Fruit fly (Drosophila melanogaster): ENCODE data around the gene CG16713.
A peak's percentile ranks its signal among the peaks of the same experiment; 100 is the strongest.

DNA sequence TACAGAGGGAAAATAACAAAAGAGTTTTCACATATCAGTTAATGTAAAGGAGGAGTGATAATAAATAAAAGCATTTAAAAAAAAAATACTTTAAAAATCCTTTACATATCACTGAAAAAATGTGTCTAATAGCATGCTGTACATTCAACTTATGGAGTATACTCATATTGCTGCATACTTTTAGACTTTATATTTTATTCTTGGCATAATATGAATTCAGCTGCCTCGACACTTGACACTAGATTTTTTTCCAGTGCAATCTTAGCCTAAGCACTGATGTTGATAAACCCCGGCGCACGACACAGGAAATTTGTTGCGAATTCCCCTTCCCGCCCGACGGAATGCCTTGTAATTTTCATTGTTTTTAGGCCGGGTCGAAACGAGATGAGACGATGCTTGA, 45.2 kb upstream of the CG16713 start:
- TF ChIP-seq lmd (GFP tag; IDR thresholded peaks at IDR 0.05) (peak; percentile 11; the same call in 1 of the 2 replicates), CG4424 (GFP tag; optimal IDR thresholded peaks at IDR 0.05) (no peak), CG12104 (GFP tag; optimal IDR thresholded peaks at IDR 0.05) (no peak), wek (GFP tag; optimal IDR thresholded peaks at IDR 0.05) (no peak), psq (GFP tag; optimal IDR thresholded peaks at IDR 0.05) (no peak), chinmo (GFP tag; IDR thresholded peaks at IDR 0.05; ENCODE audit: partially characterized antibody) (no peak), corto (GFP tag; optimal IDR thresholded peaks at IDR 0.05) (no peak), da (GFP tag; optimal IDR thresholded peaks at IDR 0.05) (no peak), fd64A (GFP tag; optimal IDR thresholded peaks at IDR 0.05) (no peak), dimm (GFP tag; IDR thresholded peaks at IDR 0.05) (no peak), CG30020 (tag; optimal IDR thresholded peaks at IDR 0.05) (no peak), CG4617 (GFP tag; optimal IDR thresholded peaks at IDR 0.05; ENCODE audit: borderline replicate concordance) (no peak), crp (GFP tag; optimal IDR thresholded peaks at IDR 0.05) (no peak)
